Worm (Caenorhabditis elegans) whole organism, mixed stage, embryonic: ENCODE measurements around the gene C07A9.13.

Experiments
- blmp-1 ChIP-seq: fragments of 150-350 bp; optimal IDR thresholded peaks from 2 replicates; lab custom pipeline; 2014; ENCODE audit warnings: missing biosample characterization, missing genetic modification characterization
- ceh-39 ChIP-seq: fragments of 150-350 bp; optimal IDR thresholded peaks from 2 replicates; lab custom pipeline; 2014; ENCODE audit warnings: missing biosample characterization, missing genetic modification characterization
- elt-1 ChIP-seq: sonication (generic microtip); optimal IDR thresholded peaks from 2 replicates; lab custom pipeline; 2017; ENCODE audit warnings: missing genetic modification characterization, mild to moderate bottlenecking, missing compliant biosample characterization, antibody characterized with exemption, moderate library complexity, borderline replicate concordance; ENCODE audit not compliant: insufficient read depth
- lin-13 ChIP-seq: fragments of 150-350 bp; optimal IDR thresholded peaks from 2 replicates; lab custom pipeline; 2014; ENCODE audit warnings: missing biosample characterization, missing genetic modification characterization
- lsy-2 ChIP-seq: fragments of 150-350 bp; optimal IDR thresholded peaks from 2 replicates; lab custom pipeline; 2014; ENCODE audit warnings: missing biosample characterization, missing genetic modification characterization
- nhr-28 ChIP-seq: fragments of 150-350 bp; optimal IDR thresholded peaks from 2 replicates; lab custom pipeline; 2014; ENCODE audit warnings: missing biosample characterization, missing genetic modification characterization
- nhr-76 ChIP-seq: sonication (generic microtip); optimal IDR thresholded peaks from 2 replicates; lab custom pipeline; 2017; ENCODE audit warnings: missing biosample characterization, missing genetic modification characterization
- pha-4 ChIP-seq: fragments of 150-350 bp; optimal IDR thresholded peaks from 2 replicates; lab custom pipeline; 2018; ENCODE audit warnings: missing biosample characterization, missing genetic modification reagents, missing genetic modification characterization
- snpc-4 ChIP-seq: fragments of 150-350 bp; optimal IDR thresholded peaks from 2 replicates; lab custom pipeline; 2014; ENCODE audit warnings: missing biosample characterization, missing genetic modification characterization
- tbx-8 ChIP-seq: fragments of 200-800 bp; sonication (Bioruptor generic); optimal IDR thresholded peaks from 2 replicates; lab custom pipeline; 2018; ENCODE audit warnings: mild to moderate bottlenecking, missing genetic modification characterization, moderate library complexity, missing compliant biosample characterization
- unc-120 ChIP-seq: sonication (generic microtip); optimal IDR thresholded peaks from 2 replicates; lab custom pipeline; 2017; ENCODE audit warnings: missing genetic modification characterization, missing compliant biosample characterization; ENCODE audit not compliant: poor library complexity, severe bottlenecking
- unc-62 ChIP-seq: fragments of 150-350 bp; optimal IDR thresholded peaks from 2 replicates; lab custom pipeline; 2014; ENCODE audit warnings: missing biosample characterization, missing genetic modification reagents, missing genetic modification characterization
- ztf-11 ChIP-seq: fragments of 150-350 bp; optimal IDR thresholded peaks from 2 replicates; lab custom pipeline; 2014; ENCODE audit warnings: missing biosample characterization, missing genetic modification characterization

- TF ChIP-seq lsy-2 (tag; lab: Kevin White, UChicago) = no peak
- TF ChIP-seq nhr-28 = no peak
- TF ChIP-seq elt-1 (tag; lab: Kevin White, UChicago) = no peak
- no peak for TF ChIP-seq unc-62 (GFP tag; lab: Kevin White, UChicago)
- TF ChIP-seq pha-4 = no peak
- TF ChIP-seq unc-120 (tag; lab: Kevin White, UChicago) = no peak
- TF ChIP-seq tbx-8 = no peak
- TF ChIP-seq blmp-1 (tag; lab: Kevin White, UChicago) = no peak
- no peak for TF ChIP-seq ceh-39 (tag; lab: Kevin White, UChicago)
- TF ChIP-seq nhr-76 = no peak
- TF ChIP-seq lin-13 (tag; lab: Kevin White, UChicago) = no peak
- no peak for TF ChIP-seq ztf-11
- TF ChIP-seq snpc-4 = no peak
Observed at ce11 chrIII:9655802-9656201, 25.3 kb downstream of the C07A9.13 start, which contains the start of gene C15H7.4.
